Worm (Caenorhabditis elegans) whole organism, L2 larva: ENCODE data around the gene C42C1.9.

ENCODE experiments used
- C34F6.9 ChIP-seq: fragments of 150-350 bp; optimal IDR thresholded peaks from 2 replicates; lab custom pipeline; 2014; ENCODE audit warnings: missing biosample characterization, missing genetic modification characterization
- F13H6.1 ChIP-seq: sonication (generic microtip); optimal IDR thresholded peaks from 2 replicates; lab custom pipeline; 2016; ENCODE audit warnings: missing genetic modification characterization, missing compliant biosample characterization
- R02D3.7 ChIP-seq: fragments of 150-350 bp; optimal IDR thresholded peaks from 2 replicates; lab custom pipeline; 2014; ENCODE audit warnings: missing biosample characterization, missing genetic modification characterization
- ama-1 ChIP-seq: fragments of 150-350 bp; optimal IDR thresholded peaks from 2 replicates; lab custom pipeline; 2018; ENCODE audit warnings: inconsistent platforms
- blmp-1 ChIP-seq: sonication (generic microtip); optimal IDR thresholded peaks from 2 replicates; lab custom pipeline; 2017; ENCODE audit warnings: missing genetic modification characterization, mild to moderate bottlenecking, missing compliant biosample characterization, antibody characterized with exemption, moderate library complexity; ENCODE audit not compliant: insufficient read depth
- egl-27 ChIP-seq: sonication (generic microtip); optimal IDR thresholded peaks from 3 replicates; lab custom pipeline; 2017; ENCODE audit warnings: missing biosample characterization, missing genetic modification reagents, missing genetic modification characterization
- lin-39 ChIP-seq: fragments of 150-350 bp; optimal IDR thresholded peaks from 2 replicates; lab custom pipeline; 2014; ENCODE audit warnings: missing biosample characterization, missing genetic modification reagents, missing genetic modification characterization
- mab-5 ChIP-seq: fragments of 150-350 bp; optimal IDR thresholded peaks from 2 replicates; lab custom pipeline; 2014; ENCODE audit warnings: missing biosample characterization, missing genetic modification characterization
- nhr-12 ChIP-seq: fragments of 150-350 bp; optimal IDR thresholded peaks from 2 replicates; lab custom pipeline; 2014; ENCODE audit warnings: missing biosample characterization, missing genetic modification characterization
- nhr-237 ChIP-seq: fragments of 150-350 bp; optimal IDR thresholded peaks from 2 replicates; lab custom pipeline; 2014; ENCODE audit warnings: missing biosample characterization, missing genetic modification characterization
- peb-1 ChIP-seq: fragments of 150-350 bp; optimal IDR thresholded peaks from 2 replicates; lab custom pipeline; 2014; ENCODE audit warnings: missing biosample characterization, missing genetic modification characterization
- unc-55 ChIP-seq: fragments of 150-350 bp; sonication (generic microtip); optimal IDR thresholded peaks from 3 replicates; lab custom pipeline; 2014; ENCODE audit warnings: missing biosample characterization, missing genetic modification reagents, missing genetic modification characterization
- unc-62 ChIP-seq: fragments of 150-350 bp; optimal IDR thresholded peaks from 2 replicates; lab custom pipeline; 2014; ENCODE audit warnings: missing biosample characterization, missing genetic modification reagents, missing genetic modification characterization
- zag-1 ChIP-seq: fragments of 150-350 bp; optimal IDR thresholded peaks from 2 replicates; lab custom pipeline; 2014; ENCODE audit warnings: missing biosample characterization, missing genetic modification characterization
- ztf-4 ChIP-seq: fragments of 150-350 bp; optimal IDR thresholded peaks from 2 replicates; lab custom pipeline; 2014; ENCODE audit warnings: missing biosample characterization, missing genetic modification characterization

C42C1.9 gene

DNA sequence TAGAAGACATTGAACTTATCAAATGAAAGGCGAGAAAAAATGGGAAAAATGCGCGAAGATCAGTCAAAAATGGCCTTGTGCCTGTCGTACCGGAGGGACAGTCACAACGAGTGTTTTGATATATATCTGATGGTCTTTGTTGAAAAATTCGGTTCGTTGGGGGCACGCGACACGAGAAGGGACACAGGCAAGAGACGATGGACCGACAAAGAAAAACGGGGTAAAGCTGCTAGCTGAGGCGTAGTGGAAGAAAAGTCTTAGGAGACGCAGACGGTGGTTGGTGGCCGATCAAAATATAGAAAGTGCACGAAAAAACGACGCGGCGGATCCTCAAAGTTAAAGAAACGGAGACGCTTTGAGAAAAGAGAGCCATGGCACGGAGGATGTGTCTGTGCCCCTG lies 46.0 kb downstream of the C42C1.9 start (continued):
- TF ChIP-seq nhr-237 (tag; lab: Kevin White, UChicago) (no peak), unc-62 (no peak), lin-39 (tag; lab: Kevin White, UChicago) (no peak), zag-1 (tag; lab: Kevin White, UChicago) (no peak)
- TF ChIP-seq, all 48 proteins: peak for 9

DNA sequence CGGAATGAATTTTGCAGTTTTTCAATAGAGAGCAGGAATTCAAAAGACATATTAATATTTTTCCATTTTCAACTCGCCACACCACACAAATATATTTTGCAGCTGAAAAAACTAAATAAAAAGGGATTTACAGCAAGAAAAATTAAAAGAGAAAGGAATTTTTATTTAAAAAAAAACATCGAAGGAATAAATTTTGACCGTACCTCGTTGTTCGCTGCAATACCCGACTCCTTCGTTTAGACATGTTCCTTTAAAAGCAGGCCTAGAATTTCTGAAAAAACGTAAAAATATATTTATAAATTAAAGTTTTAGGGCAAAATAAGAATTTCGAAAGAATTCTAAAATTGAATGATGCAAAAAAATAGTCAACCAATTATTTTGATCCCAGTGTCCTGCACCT lies 46.5 kb downstream of the C42C1.9 start, which contains the start of gene F19B6.1:
TSS of gene F19B6.1 (minus strand) at position 278 of the 400 bp plus-strand sequence.
- TF ChIP-seq blmp-1 (tag; lab: Kevin White, UChicago) (no peak), nhr-12 (tag; lab: Kevin White, UChicago) (no peak), F13H6.1 (tag; lab: Kevin White, UChicago) (no peak), R02D3.7 (no peak), egl-27 (tag; lab: Kevin White, UChicago) (no peak), peb-1 (tag; lab: Kevin White, UChicago) (no peak)

DNA sequence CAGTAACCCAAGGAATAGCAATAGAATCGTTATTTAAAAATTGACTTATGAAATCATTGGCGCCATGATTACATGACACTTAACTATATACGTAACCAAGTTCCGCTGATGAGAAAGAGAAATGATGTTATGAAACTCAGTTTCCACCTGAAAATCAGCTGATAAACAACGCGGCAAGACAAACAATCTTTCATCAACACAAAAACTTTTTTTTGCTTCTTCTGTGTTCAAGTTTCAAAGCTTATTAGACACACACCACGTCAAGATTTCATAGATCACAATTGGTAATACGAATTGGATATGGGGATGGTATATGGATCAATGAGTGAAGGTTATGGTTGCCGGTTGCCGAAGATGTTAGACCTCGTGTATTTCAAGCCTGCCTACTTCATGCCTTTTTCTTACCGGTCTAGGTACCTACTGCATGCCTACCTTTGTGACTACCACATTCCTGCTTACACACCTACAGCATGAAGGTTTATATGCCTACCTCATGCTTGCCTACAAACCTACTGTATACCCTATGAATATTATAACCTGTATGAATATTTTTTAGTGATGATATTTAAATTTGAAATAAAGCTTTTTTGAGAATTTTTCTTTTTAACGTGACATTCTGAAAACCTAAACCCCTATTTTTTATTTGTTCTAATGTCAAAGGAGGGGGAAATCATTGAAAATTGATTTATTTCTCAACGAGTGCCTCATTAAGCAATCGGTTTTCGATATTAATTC lies 47.8 kb downstream of the C42C1.9 start, which contains the start of the genes F19B6.10 and wht-5:
TSS of gene F19B6.10 (plus strand) at position 301 of the 735 bp plus-strand sequence.
TSS of gene wht-5 (plus strand) at position 685 of the 735 bp plus-strand sequence.
- TF ChIP-seq ama-1, result no peak
- no peak for TF ChIP-seq C34F6.9 (tag; lab: Kevin White, UChicago)
- TF ChIP-seq mab-5 (tag; lab: Kevin White, UChicago), result no peak
- TF ChIP-seq ztf-4 (tag; lab: Kevin White, UChicago), result no peak
- TF ChIP-seq unc-55 (GFP tag; lab: Kevin White, UChicago), result no peak
